Fruit fly (Drosophila melanogaster): ENCODE results near the gene CG8475.

The CG8475 gene

DNA sequence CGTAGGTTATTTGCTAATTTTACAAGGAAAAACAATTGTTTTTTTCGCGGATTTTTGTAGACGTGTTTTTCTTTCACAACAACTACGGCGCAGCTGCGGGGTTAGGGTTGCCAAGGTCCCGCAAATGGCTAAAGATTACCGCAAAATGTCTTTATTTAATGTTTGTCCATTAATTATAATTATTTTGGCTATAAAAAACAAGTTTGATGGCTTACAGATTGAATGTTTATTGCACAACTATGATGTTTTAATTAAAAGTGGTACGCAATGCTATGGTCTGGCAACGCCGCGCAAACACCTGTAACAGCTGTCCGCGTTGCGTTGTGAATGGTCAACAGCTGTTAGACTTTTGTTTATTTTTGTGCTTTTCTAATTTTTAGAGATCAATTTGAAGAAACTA is 40.0 kb downstream of the CG8475 start (continued):
- TF ChIP-seq D19B (GFP tag; optimal IDR thresholded peaks at IDR 0.05), result peak; percentile 37
- no peak for TF ChIP-seq sens-2 (GFP tag; IDR thresholded peaks at IDR 0.05)
- TF ChIP-seq Xbp1 (GFP tag; optimal IDR thresholded peaks at IDR 0.05), result peak; percentile 79
- peak; percentile 68 for TF ChIP-seq CG17385 (GFP tag; optimal IDR thresholded peaks at IDR 0.05)
- TF ChIP-seq CG4360 (GFP tag; IDR thresholded peaks at IDR 0.05), result peak; percentile 30; the same call in 1 of the 2 replicates
- no peak for TF ChIP-seq CG6254 (GFP tag; optimal IDR thresholded peaks at IDR 0.05)
- TF ChIP-seq ci (GFP tag; IDR thresholded peaks at IDR 0.05), result peak; percentile 80; the same call in 2 of the 3 replicates
- no peak for TF ChIP-seq CG6765 (GFP tag; optimal IDR thresholded peaks at IDR 0.05)
- peak; percentile 50 for TF ChIP-seq Camta (GFP tag; optimal IDR thresholded peaks at IDR 0.05)
- TF ChIP-seq CG9215 (GFP tag; IDR thresholded peaks at IDR 0.05), result peak; percentile 61
- peak; percentile 73 for TF ChIP-seq CG9932 (GFP tag; IDR thresholded peaks at IDR 0.05)
- TF ChIP-seq pnt (GFP tag; optimal IDR thresholded peaks at IDR 0.05), result peak; percentile 65
- TF ChIP-seq BtbVII (GFP tag; optimal IDR thresholded peaks at IDR 0.05), result peak; percentile 48
- no peak for TF ChIP-seq Nf-YA (GFP tag; IDR thresholded peaks at IDR 0.05)
- TF ChIP-seq CG7928 (GFP tag; optimal IDR thresholded peaks at IDR 0.05), result peak; percentile 75
- no peak for TF ChIP-seq cad (GFP tag; optimal IDR thresholded peaks at IDR 0.05)
- TF ChIP-seq jigr1 (GFP tag; IDR thresholded peaks at IDR 0.05), result no peak
- TF ChIP-seq CG2129 (GFP tag; IDR thresholded peaks at IDR 0.05; ENCODE audit: partially characterized antibody), result no peak
- peak; percentile 94 for TF ChIP-seq sens (GFP tag)
- TF ChIP-seq disco-r (GFP tag; optimal IDR thresholded peaks at IDR 0.05), result no peak
- no peak for TF ChIP-seq CG7357 (GFP tag; IDR thresholded peaks at IDR 0.05)
- no peak for TF ChIP-seq CG2202 (tag; optimal IDR thresholded peaks at IDR 0.05)
- peak; percentile 26 for TF ChIP-seq CG8290 (GFP tag; optimal IDR thresholded peaks at IDR 0.05)
- peak in 1 of 2 experiments; percentile 83 for TF ChIP-seq CG8290 (tag; optimal IDR thresholded peaks at IDR 0.05)
- TF ChIP-seq CG31388 (GFP tag; optimal IDR thresholded peaks at IDR 0.05), result peak; percentile 8
- TF ChIP-seq HmgD (GFP tag; optimal IDR thresholded peaks at IDR 0.05), result peak; percentile 9
- peak; percentile 6 for TF ChIP-seq CG2875 (GFP tag; optimal IDR thresholded peaks at IDR 0.05)
- TF ChIP-seq Ptx1 (GFP tag; IDR thresholded peaks at IDR 0.05), result peak; percentile 64
- TF ChIP-seq CG12744 (GFP tag; optimal IDR thresholded peaks at IDR 0.05), result peak; percentile 10
- peak; percentile 74 for TF ChIP-seq CG33213 (GFP tag; optimal IDR thresholded peaks at IDR 0.05)
- TF ChIP-seq E2f2 (GFP tag; IDR thresholded peaks at IDR 0.05), result peak; percentile 44; the same call in 1 of the 2 replicates
- TF ChIP-seq phol (tag; optimal IDR thresholded peaks at IDR 0.05), result peak; percentile 76
- TF ChIP-seq HLH4C (GFP tag; IDR thresholded peaks at IDR 0.05; ENCODE audit: partially characterized antibody), result peak; percentile 27; the same call in 1 of the 3 replicates
- TF ChIP-seq CG12071 (GFP tag; optimal IDR thresholded peaks at IDR 0.05), result peak; percentile 9
- TF ChIP-seq gro (GFP tag; optimal IDR thresholded peaks at IDR 0.05), result peak; percentile 78
- TF ChIP-seq lilli (GFP tag; optimal IDR thresholded peaks at IDR 0.05), result peak; percentile 89
- TF ChIP-seq slbo (GFP tag; IDR thresholded peaks at IDR 0.05), result peak; percentile 80
- TF ChIP-seq Asciz (GFP tag; optimal IDR thresholded peaks at IDR 0.05), result peak; percentile 40
- peak; percentile 62 for TF ChIP-seq az2 (GFP tag; optimal IDR thresholded peaks at IDR 0.05)
- TF ChIP-seq CG1792 (GFP tag; optimal IDR thresholded peaks at IDR 0.05), result peak; percentile 25
- TF ChIP-seq CG7745 (tag; optimal IDR thresholded peaks at IDR 0.05), result no peak
- TF ChIP-seq abd-A (tag; optimal IDR thresholded peaks at IDR 0.05), result peak; percentile 51
- no peak for TF ChIP-seq Kr (GFP tag; optimal IDR thresholded peaks at IDR 0.05)
- peak; percentile 1 for TF ChIP-seq mirr (GFP tag; optimal IDR thresholded peaks at IDR 0.05)
- TF ChIP-seq CG12769 (tag; optimal IDR thresholded peaks at IDR 0.05), result peak; percentile 75
- TF ChIP-seq CG14965 (GFP tag; optimal IDR thresholded peaks at IDR 0.05; ENCODE audit: borderline replicate concordance), result peak; percentile 4
- peak; percentile 41; the same call in 2 of the 3 replicates for TF ChIP-seq croc (GFP tag; conservative IDR thresholded peaks at IDR 0.05)
- TF ChIP-seq ssp (GFP tag; IDR thresholded peaks at IDR 0.05), result no peak; the same call in 1 of the 2 replicates
- peak; percentile 80 for TF ChIP-seq CG4617 (GFP tag; optimal IDR thresholded peaks at IDR 0.05; ENCODE audit: borderline replicate concordance)
- TF ChIP-seq CG2712 (tag; optimal IDR thresholded peaks at IDR 0.05), result peak; percentile 75
- peak; percentile 48 for TF ChIP-seq CG15479 (GFP tag; optimal IDR thresholded peaks at IDR 0.05)
- peak; percentile 61 for TF ChIP-seq CG18262 (tag; optimal IDR thresholded peaks at IDR 0.05)
